Fruit fly (Drosophila melanogaster) whole organism, embryonic: ENCODE measurements around the gene CG31735.

Experiments
- CG10959 ChIP-seq: fragments of 200-800 bp; sonication (Bioruptor generic); IDR thresholded peaks from 2 replicates; pipeline ENCODE4 v1.3.6; 2022; ENCODE audit warnings: missing biosample characterization, missing genetic modification characterization
- CG13894 ChIP-seq: fragments of 200-800 bp; sonication (Bioruptor generic); optimal IDR thresholded peaks from 3 replicates; lab custom pipeline; 2018; ENCODE audit warnings: missing biosample characterization, mild to moderate bottlenecking, missing genetic modification characterization, moderate library complexity
- CG14667 ChIP-seq: fragments of 200-800 bp; sonication (Bioruptor generic); IDR thresholded peaks from 2 replicates; pipeline ENCODE4 v1.3.6; 2022; ENCODE audit warnings: missing biosample characterization, missing genetic modification characterization
- CG14860 ChIP-seq: fragments of 200-800 bp; sonication (Bioruptor generic); IDR thresholded peaks from 3 replicates; pipeline ENCODE4 v1.3.6; 2022; ENCODE audit warnings: missing biosample characterization, missing genetic modification characterization; ENCODE audit not compliant: partially characterized antibody
- CG15011 ChIP-seq: fragments of 200-800 bp; sonication (Bioruptor generic); optimal IDR thresholded peaks from 3 replicates; lab custom pipeline; 2018; ENCODE audit warnings: missing biosample characterization, mild to moderate bottlenecking, missing genetic modification characterization
- CG17361 ChIP-seq: fragments of 200-800 bp; sonication (Bioruptor generic); IDR thresholded peaks from 3 replicates; pipeline ENCODE4 v1.3.6; 2022; ENCODE audit warnings: missing biosample characterization, missing genetic modification characterization
- CG18011 ChIP-seq: fragments of 200-800 bp; sonication (Bioruptor generic); optimal IDR thresholded peaks from 2 replicates; lab custom pipeline; 2017; ENCODE audit warnings: missing biosample characterization, missing genetic modification characterization, mild to moderate bottlenecking, moderate library complexity, missing genotype
- CG18262 ChIP-seq: fragments of 200-800 bp; optimal IDR thresholded peaks from 3 replicates; lab custom pipeline; 2019; ENCODE audit warnings: missing biosample characterization, mild to moderate bottlenecking, missing genetic modification characterization, moderate library complexity
- CG2875 ChIP-seq: fragments of 200-800 bp; sonication (Bioruptor generic); optimal IDR thresholded peaks from 2 replicates; lab custom pipeline; 2017; ENCODE audit warnings: missing biosample characterization, mild to moderate bottlenecking, missing genetic modification characterization, missing genetic modification reagents
- CG30431 ChIP-seq: fragments of 200-800 bp; sonication (Bioruptor generic); optimal IDR thresholded peaks from 2 replicates; lab custom pipeline; 2017; ENCODE audit warnings: missing biosample characterization, missing genetic modification characterization
- CG31224 ChIP-seq: fragments of 200-800 bp; sonication (Bioruptor generic); IDR thresholded peaks from 2 replicates; pipeline ENCODE4 v1.3.6; 2022; ENCODE audit warnings: missing biosample characterization, missing genetic modification characterization
- CG31441 ChIP-seq: fragments of 200-800 bp; sonication (Bioruptor generic); IDR thresholded peaks from 2 replicates; pipeline ENCODE4 v1.3.6; 2022; ENCODE audit warnings: missing biosample characterization, missing genetic modification characterization
- CG34422 ChIP-seq: fragments of 200-800 bp; sonication (Bioruptor generic); IDR thresholded peaks from 3 replicates; pipeline ENCODE4 v1.3.6; 2022; ENCODE audit warnings: missing biosample characterization, missing genetic modification characterization
- CG4730 ChIP-seq: fragments of 200-800 bp; sonication (Bioruptor generic); IDR thresholded peaks from 2 replicates; pipeline ENCODE4 v1.3.6; 2022; ENCODE audit warnings: missing biosample characterization, missing genetic modification characterization
- CG8359 ChIP-seq: fragments of 200-800 bp; sonication (Bioruptor generic); optimal IDR thresholded peaks from 2 replicates; lab custom pipeline; 2017; ENCODE audit warnings: missing biosample characterization, mild to moderate bottlenecking, missing genetic modification characterization, borderline replicate concordance
- CG8388 ChIP-seq: fragments of 200-800 bp; sonication (Bioruptor generic); optimal IDR thresholded peaks from 2 replicates; lab custom pipeline; 2019; ENCODE audit warnings: missing biosample characterization, mild to moderate bottlenecking, missing genetic modification characterization, moderate library complexity
- CG9215 ChIP-seq: fragments of 200-800 bp; sonication (Bioruptor generic); IDR thresholded peaks from 2 replicates; pipeline ENCODE4 v1.3.6; 2022; ENCODE audit warnings: missing biosample characterization, missing genetic modification characterization
- CTCF ChIP-seq: fragments of 200-800 bp; sonication (Bioruptor generic); optimal IDR thresholded peaks from 2 replicates; lab custom pipeline; 2017; ENCODE audit warnings: missing biosample characterization, mild to moderate bottlenecking, missing genetic modification characterization, moderate library complexity
- D19A ChIP-seq: fragments of 200-800 bp; optimal IDR thresholded peaks from 3 replicates; lab custom pipeline; 2019; ENCODE audit warnings: missing biosample characterization, mild to moderate bottlenecking, missing genetic modification characterization, moderate library complexity
- D19B ChIP-seq: fragments of 200-800 bp; sonication (Bioruptor generic); optimal IDR thresholded peaks from 2 replicates; lab custom pipeline; 2017; ENCODE audit warnings: missing biosample characterization, mild to moderate bottlenecking, missing genetic modification characterization
- Dek ChIP-seq: fragments of 200-800 bp; sonication (Bioruptor generic); optimal IDR thresholded peaks from 3 replicates; lab custom pipeline; 2019; ENCODE audit warnings: missing biosample characterization, mild to moderate bottlenecking, missing genetic modification characterization, moderate library complexity
- Dip3 ChIP-seq: fragments of 200-800 bp; sonication (Bioruptor generic); optimal IDR thresholded peaks from 3 replicates; lab custom pipeline; 2016; ENCODE audit warnings: missing biosample characterization, missing genetic modification characterization
- Fer3 ChIP-seq: fragments of 200-800 bp; sonication (Bioruptor generic); optimal IDR thresholded peaks from 2 replicates; lab custom pipeline; 2018; ENCODE audit warnings: missing biosample characterization, mild to moderate bottlenecking, missing genetic modification characterization, moderate library complexity
- HHEX ChIP-seq: fragments of 200-800 bp; sonication (Bioruptor generic); optimal IDR thresholded peaks from 3 replicates; lab custom pipeline; 2017; ENCODE audit warnings: missing biosample characterization, mild to moderate bottlenecking, missing genetic modification characterization, missing genetic modification reagents
- HLH4C ChIP-seq: fragments of 200-800 bp; sonication (Bioruptor generic); IDR thresholded peaks from 3 replicates; pipeline ENCODE4 v1.3.6; 2022; ENCODE audit warnings: missing biosample characterization, missing genetic modification characterization; ENCODE audit not compliant: partially characterized antibody
- Kr ChIP-seq: fragments of 200-800 bp; sonication (Bioruptor generic); optimal IDR thresholded peaks from 2 replicates; lab custom pipeline; 2017; ENCODE audit warnings: missing biosample characterization, mild to moderate bottlenecking, missing genetic modification characterization
- Lim3 ChIP-seq: fragments of 200-800 bp; sonication (Bioruptor generic); IDR thresholded peaks from 2 replicates; pipeline ENCODE4 v1.3.6; 2022; ENCODE audit warnings: missing biosample characterization, missing genetic modification characterization
- Myb ChIP-seq: fragments of 200-800 bp; sonication (Bioruptor generic); optimal IDR thresholded peaks from 2 replicates; lab custom pipeline; 2016; ENCODE audit warnings: missing biosample characterization, missing genetic modification characterization
- NC2β ChIP-seq: fragments of 200-800 bp; sonication (Bioruptor generic); optimal IDR thresholded peaks from 2 replicates; lab custom pipeline; 2016; ENCODE audit warnings: missing biosample characterization, missing genetic modification characterization
- NK7.1 ChIP-seq: fragments of 200-800 bp; sonication (Bioruptor generic); optimal IDR thresholded peaks from 3 replicates; lab custom pipeline; 2016; ENCODE audit warnings: missing biosample characterization, missing genetic modification characterization
- Oli ChIP-seq: fragments of 200-800 bp; sonication (Bioruptor generic); optimal IDR thresholded peaks from 2 replicates; lab custom pipeline; 2018; ENCODE audit warnings: missing biosample characterization, mild to moderate bottlenecking, missing genetic modification characterization, moderate library complexity
- Six4 ChIP-seq: fragments of 200-800 bp; sonication (Bioruptor generic); optimal IDR thresholded peaks from 2 replicates; lab custom pipeline; 2016; ENCODE audit warnings: missing biosample characterization, missing genetic modification characterization
- Sox102F ChIP-seq: fragments of 200-800 bp; sonication (Bioruptor generic); optimal IDR thresholded peaks from 2 replicates; lab custom pipeline; 2018; ENCODE audit warnings: missing biosample characterization, mild to moderate bottlenecking, missing genetic modification characterization, moderate library complexity
- Vsx1 ChIP-seq: fragments of 200-800 bp; sonication (Bioruptor generic); optimal IDR thresholded peaks from 2 replicates; lab custom pipeline; 2017; ENCODE audit warnings: missing biosample characterization, mild to moderate bottlenecking, missing genetic modification characterization, missing genetic modification reagents
- Xrp1 ChIP-seq: fragments of 200-800 bp; sonication (Bioruptor generic); IDR thresholded peaks from 2 replicates; pipeline ENCODE4 v1.3.6; 2022; ENCODE audit warnings: missing biosample characterization, missing genetic modification characterization
- ac ChIP-seq: fragments of 200-800 bp; sonication (Bioruptor generic); optimal IDR thresholded peaks from 3 replicates; lab custom pipeline; 2017; ENCODE audit warnings: missing biosample characterization, mild to moderate bottlenecking, missing genetic modification characterization
- bbx ChIP-seq: fragments of 200-800 bp; sonication (Bioruptor generic); IDR thresholded peaks from 2 replicates; pipeline ENCODE4 v1.3.6; 2022; ENCODE audit warnings: missing biosample characterization, missing genetic modification characterization; ENCODE audit not compliant: partially characterized antibody
- ci ChIP-seq: fragments of 200-800 bp; sonication (Bioruptor generic); IDR thresholded peaks from 3 replicates; pipeline ENCODE4 v1.3.6; 2022; ENCODE audit warnings: missing biosample characterization, missing genetic modification characterization
- da ChIP-seq: fragments of 200-800 bp; sonication (Bioruptor generic); optimal IDR thresholded peaks from 2 replicates; lab custom pipeline; 2016; ENCODE audit warnings: missing biosample characterization, missing genetic modification characterization
- dpn ChIP-seq, 2 experiments: fragments of 200-800 bp; sonication (Bioruptor generic); optimal IDR thresholded peaks; 3 replicates each; lab custom pipeline; 2016; ENCODE audit warnings: missing biosample characterization in 2 of 2, missing genetic modification characterization in 2 of 2
- kni ChIP-seq: fragments of 200-800 bp; sonication (Bioruptor generic); optimal IDR thresholded peaks from 3 replicates; lab custom pipeline; 2017; ENCODE audit warnings: mild to moderate bottlenecking, missing biosample characterization, missing genetic modification reagents, missing genetic modification characterization
- org-1 ChIP-seq: fragments of 200-800 bp; sonication (Bioruptor generic); optimal IDR thresholded peaks from 2 replicates; lab custom pipeline; 2017; ENCODE audit warnings: missing biosample characterization, missing genetic modification characterization
- peb ChIP-seq: fragments of 200-800 bp; sonication (Bioruptor generic); IDR thresholded peaks from 2 replicates; pipeline ENCODE4 v1.3.6; 2022; ENCODE audit warnings: missing biosample characterization, missing genetic modification characterization
- pho ChIP-seq: fragments of 200-800 bp; sonication (Bioruptor generic); optimal IDR thresholded peaks from 2 replicates; lab custom pipeline; 2016; ENCODE audit warnings: missing biosample characterization, missing genetic modification characterization
- sug ChIP-seq: fragments of 200-800 bp; optimal IDR thresholded peaks from 2 replicates; lab custom pipeline; 2019; ENCODE audit warnings: missing biosample characterization, mild to moderate bottlenecking, missing genetic modification characterization, moderate library complexity
- tup ChIP-seq: fragments of 200-800 bp; sonication (Bioruptor generic); optimal IDR thresholded peaks from 2 replicates; lab custom pipeline; 2016; ENCODE audit warnings: missing biosample characterization, mild to moderate bottlenecking, missing genetic modification characterization, moderate library complexity
- vvl ChIP-seq: fragments of 200-800 bp; sonication (Bioruptor generic); IDR thresholded peaks from 2 replicates; pipeline ENCODE4 v1.3.6; 2022; ENCODE audit warnings: missing biosample characterization, missing genetic modification characterization
- zen ChIP-seq: fragments of 200-800 bp; sonication (Bioruptor generic); optimal IDR thresholded peaks from 3 replicates; lab custom pipeline; 2018; ENCODE audit warnings: missing biosample characterization, mild to moderate bottlenecking, missing genetic modification characterization, moderate library complexity
- zen2 ChIP-seq: fragments of 200-800 bp; sonication (Bioruptor generic); IDR thresholded peaks from 3 replicates; pipeline ENCODE4 v1.3.6; 2022; ENCODE audit warnings: missing biosample characterization, missing genetic modification characterization; ENCODE audit not compliant: partially characterized antibody

The CG31735 gene

DNA sequence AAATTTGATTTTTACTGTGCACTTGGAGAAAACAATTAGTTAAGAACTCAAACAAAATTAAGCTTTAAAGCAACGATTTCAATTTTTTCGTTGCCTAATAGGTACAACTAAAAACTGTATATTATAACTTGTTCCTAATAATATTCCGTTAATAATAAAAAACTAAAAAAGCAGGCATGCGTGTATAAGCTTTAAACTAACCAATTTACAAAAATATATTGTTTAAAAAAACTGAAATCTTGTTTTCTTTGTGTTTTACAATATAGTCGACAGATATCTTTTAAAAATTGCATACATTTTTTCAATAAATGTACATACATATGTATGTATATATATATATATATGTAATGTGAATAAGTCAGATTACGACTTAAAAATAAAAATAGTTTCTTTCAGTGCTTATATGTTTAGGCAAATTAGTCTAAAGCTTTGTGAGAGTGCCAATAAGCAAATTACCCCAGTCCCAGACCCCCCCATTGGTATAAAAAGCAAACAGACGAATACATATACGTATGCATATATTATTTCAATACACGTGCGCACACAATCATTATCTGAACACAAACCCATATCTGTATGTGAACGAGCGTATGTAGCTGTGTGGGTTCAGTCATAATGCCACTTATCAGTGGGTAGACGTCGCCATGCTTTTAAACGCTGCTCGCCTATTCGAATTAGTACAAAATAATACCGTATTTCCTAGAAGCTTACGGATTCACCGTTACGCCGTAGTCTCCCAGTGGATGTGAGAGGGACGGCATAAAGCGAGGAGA is 17.8 kb downstream of the CG31735 start (continued):
- peak; percentile 93 for TF ChIP-seq Vsx1 (GFP tag; lab: Kevin White, UChicago)
- TF ChIP-seq D19A (tag; lab: Kevin White, UChicago) = peak; percentile 79
- peak; percentile 88 for TF ChIP-seq Oli (tag; lab: Kevin White, UChicago)
- TF ChIP-seq CG8359 (GFP tag; lab: Kevin White, UChicago) = peak; percentile 19
- TF ChIP-seq CG18262 (tag; lab: Kevin White, UChicago) = peak; percentile 95
- TF ChIP-seq Six4 = peak; percentile 56
- peak; percentile 25 to 56 for TF ChIP-seq dpn (GFP tag; optimal IDR thresholded peaks at IDR 0.05; lab: Kevin White, UChicago)
- TF ChIP-seq NK7.1 (GFP tag; lab: Kevin White, UChicago) = no peak
- no peak for TF ChIP-seq peb
- TF ChIP-seq Fer3 = peak; percentile 51
- TF ChIP-seq CG30431 (GFP tag; lab: Kevin White, UChicago) = peak; percentile 39
- peak; percentile 49 for TF ChIP-seq CG9215 (GFP tag; lab: Robert Waterston, UW)
- no peak; the same call in 1 of the 2 replicates for TF ChIP-seq CG4730
- peak; percentile 26 for TF ChIP-seq pho
- TF ChIP-seq ac (GFP tag; lab: Kevin White, UChicago) = no peak
- peak; percentile 87 for TF ChIP-seq vvl (GFP tag; lab: Robert Waterston, UW)
- peak; percentile 43; the same call in 1 of the 2 replicates for TF ChIP-seq Xrp1 (GFP tag; lab: Robert Waterston, UW)
- no peak for TF ChIP-seq zen2 (GFP tag; lab: Robert Waterston, UW)
- peak; percentile 70 for TF ChIP-seq Dek (tag; lab: Kevin White, UChicago)
- TF ChIP-seq CTCF (GFP tag; lab: Kevin White, UChicago) = peak; percentile 48
- peak; percentile 39 for TF ChIP-seq D19B (GFP tag; lab: Kevin White, UChicago)
- no peak for TF ChIP-seq Kr (GFP tag; lab: Kevin White, UChicago)
- TF ChIP-seq sug (tag; lab: Kevin White, UChicago) = peak; percentile 98
- TF ChIP-seq bbx (GFP tag; lab: Robert Waterston, UW) = 0 out of 2 replicates have a peak, but pooled peaks have one; percentile 17
- TF ChIP-seq HLH4C (GFP tag; lab: Robert Waterston, UW) = no peak
- peak; percentile 96 for TF ChIP-seq kni
- TF ChIP-seq NC2β (GFP tag; lab: Kevin White, UChicago) = no peak
- no peak for TF ChIP-seq CG10959
- TF ChIP-seq ci (GFP tag; lab: Robert Waterston, UW) = peak; percentile 65; the same call in 1 of the 3 replicates
- peak; percentile 92 for TF ChIP-seq CG31441 (GFP tag; lab: Robert Waterston, UW)
- peak; percentile 93; the same call in 1 of the 2 replicates for TF ChIP-seq CG31224 (GFP tag; lab: Robert Waterston, UW)
- no peak for TF ChIP-seq CG15011 (GFP tag; lab: Kevin White, UChicago)
- peak; percentile 70 for TF ChIP-seq CG2875
- no peak for TF ChIP-seq tup (GFP tag; lab: Kevin White, UChicago)
- 0 out of 2 replicates have a peak, but pooled peaks have one; percentile 15 for TF ChIP-seq Lim3 (GFP tag; lab: Robert Waterston, UW)
- peak; percentile 7; the same call in 1 of the 3 replicates for TF ChIP-seq CG34422 (GFP tag; lab: Robert Waterston, UW)
- no peak for TF ChIP-seq Dip3 (GFP tag; lab: Kevin White, UChicago)
- TF ChIP-seq CG13894 (tag; lab: Kevin White, UChicago) = peak; percentile 92
- TF ChIP-seq org-1 (GFP tag; lab: Kevin White, UChicago) = peak; percentile 59
- TF ChIP-seq HHEX (GFP tag; lab: Kevin White, UChicago) = no peak
- no peak for TF ChIP-seq da
- TF ChIP-seq Sox102F (GFP tag; lab: Kevin White, UChicago) = peak; percentile 87
- peak; percentile 81 for TF ChIP-seq CG8388
- TF ChIP-seq CG14667 = peak; percentile 45; the same call in 1 of the 2 replicates
- no peak for TF ChIP-seq CG14860 (GFP tag; lab: Robert Waterston, UW)
- TF ChIP-seq CG17361 (GFP tag; lab: Robert Waterston, UW) = peak; percentile 97
- no peak for TF ChIP-seq Myb (GFP tag; lab: Kevin White, UChicago)
- TF ChIP-seq CG18011 = no peak
- TF ChIP-seq zen (tag; lab: Kevin White, UChicago) = peak; percentile 25
